Fruit fly (Drosophila melanogaster) whole organism, embryonic: ENCODE results near the gene r-l.

ENCODE experiments used
- Adf1 ChIP-seq: fragments of 200-800 bp; sonication (Bioruptor generic); IDR thresholded peaks from 2 replicates; pipeline ENCODE4 v1.3.6; 2022; ENCODE audit warnings: missing biosample characterization, missing genetic modification characterization
- B-H2 ChIP-seq: fragments of 200-800 bp; sonication (Bioruptor generic); optimal IDR thresholded peaks from 2 replicates; lab custom pipeline; 2018; ENCODE audit warnings: missing biosample characterization, mild to moderate bottlenecking, missing genetic modification characterization
- Bgb ChIP-seq: fragments of 200-800 bp; sonication (Bioruptor generic); IDR thresholded peaks from 2 replicates; pipeline ENCODE4 v1.3.6; 2022; ENCODE audit warnings: missing biosample characterization, missing genetic modification characterization; ENCODE audit not compliant: partially characterized antibody
- CG10321 ChIP-seq: fragments of 200-800 bp; sonication (Bioruptor generic); IDR thresholded peaks from 2 replicates; pipeline ENCODE4 v1.3.6; 2022; ENCODE audit warnings: missing biosample characterization, missing genetic modification characterization
- CG10543 ChIP-seq: fragments of 200-800 bp; sonication (Bioruptor generic); optimal IDR thresholded peaks from 3 replicates; lab custom pipeline; 2017; ENCODE audit warnings: missing biosample characterization, mild to moderate bottlenecking, missing genetic modification characterization, moderate library complexity
- CG1233 ChIP-seq: fragments of 200-800 bp; sonication (Bioruptor generic); optimal IDR thresholded peaks from 4 replicates; lab custom pipeline; 2018; ENCODE audit warnings: missing biosample characterization, mild to moderate bottlenecking, missing genetic modification characterization
- CG13296 ChIP-seq: fragments of 200-800 bp; sonication (Bioruptor generic); optimal IDR thresholded peaks from 3 replicates; lab custom pipeline; 2018; ENCODE audit warnings: missing biosample characterization, mild to moderate bottlenecking, missing genetic modification characterization
- CG14441 ChIP-seq: fragments of 200-800 bp; sonication (Bioruptor generic); IDR thresholded peaks from 2 replicates; pipeline ENCODE4 v1.3.6; 2022; ENCODE audit warnings: missing biosample characterization, missing genetic modification characterization
- CG14710 ChIP-seq: fragments of 200-800 bp; sonication (Bioruptor generic); optimal IDR thresholded peaks from 3 replicates; lab custom pipeline; 2019; ENCODE audit warnings: missing biosample characterization, mild to moderate bottlenecking, missing genetic modification characterization, moderate library complexity
- CG15514 ChIP-seq: fragments of 200-800 bp; sonication (Bioruptor generic); optimal IDR thresholded peaks from 3 replicates; lab custom pipeline; 2017; ENCODE audit warnings: missing biosample characterization, missing genetic modification characterization, mild to moderate bottlenecking, moderate library complexity, missing genetic modification reagents
- CG16813 ChIP-seq: fragments of 200-800 bp; sonication (Bioruptor generic); IDR thresholded peaks from 3 replicates; pipeline ENCODE4 v1.3.6; 2022; ENCODE audit warnings: missing biosample characterization, missing genetic modification characterization; ENCODE audit not compliant: partially characterized antibody
- CG17186 ChIP-seq: fragments of 200-800 bp; sonication (Bioruptor generic); optimal IDR thresholded peaks from 3 replicates; lab custom pipeline; 2017; ENCODE audit warnings: missing biosample characterization, missing genetic modification reagents, missing genetic modification characterization
- CG17385 ChIP-seq: fragments of 200-800 bp; sonication (Bioruptor generic); optimal IDR thresholded peaks from 3 replicates; lab custom pipeline; 2018; ENCODE audit warnings: missing biosample characterization, mild to moderate bottlenecking, missing genetic modification characterization
- CG30020 ChIP-seq: fragments of 200-800 bp; optimal IDR thresholded peaks from 2 replicates; lab custom pipeline; 2019; ENCODE audit warnings: missing biosample characterization, mild to moderate bottlenecking, missing genetic modification characterization, moderate library complexity
- CG31224 ChIP-seq: fragments of 200-800 bp; sonication (Bioruptor generic); IDR thresholded peaks from 2 replicates; pipeline ENCODE4 v1.3.6; 2022; ENCODE audit warnings: missing biosample characterization, missing genetic modification characterization
- CG33213 ChIP-seq: fragments of 200-800 bp; sonication (Bioruptor generic); optimal IDR thresholded peaks from 3 replicates; lab custom pipeline; 2016; ENCODE audit warnings: missing biosample characterization, missing genetic modification characterization
- CG4360 ChIP-seq: fragments of 200-800 bp; sonication (Bioruptor generic); IDR thresholded peaks from 2 replicates; pipeline ENCODE4 v1.3.6; 2022; ENCODE audit warnings: missing biosample characterization, missing genetic modification characterization
- CG5953 ChIP-seq: fragments of 200-800 bp; sonication (Bioruptor generic); IDR thresholded peaks from 2 replicates; pipeline ENCODE4 v1.3.6; 2022; ENCODE audit warnings: missing biosample characterization, missing genetic modification characterization
- CG6689 ChIP-seq: fragments of 200-800 bp; sonication (Bioruptor generic); IDR thresholded peaks from 2 replicates; pipeline ENCODE4 v1.3.6; 2022; ENCODE audit warnings: missing biosample characterization, missing genetic modification characterization
- CG6854 ChIP-seq: fragments of 200-800 bp; sonication (Bioruptor generic); optimal IDR thresholded peaks from 3 replicates; lab custom pipeline; 2017; ENCODE audit warnings: missing biosample characterization, mild to moderate bottlenecking, missing genetic modification characterization
- CG8089 ChIP-seq: fragments of 200-800 bp; sonication (Bioruptor generic); optimal IDR thresholded peaks from 3 replicates; lab custom pipeline; 2016; ENCODE audit warnings: missing biosample characterization, missing genetic modification characterization
- CG9797 ChIP-seq: fragments of 200-800 bp; sonication (Bioruptor generic); optimal IDR thresholded peaks from 3 replicates; lab custom pipeline; 2018; ENCODE audit warnings: missing biosample characterization, mild to moderate bottlenecking, missing genetic modification characterization
- Dref ChIP-seq: fragments of 200-800 bp; sonication (Bioruptor generic); IDR thresholded peaks from 2 replicates; pipeline ENCODE4 v1.3.6; 2022; ENCODE audit warnings: missing biosample characterization, missing genetic modification characterization
- Elba2 ChIP-seq: fragments of 200-800 bp; sonication (Bioruptor generic); optimal IDR thresholded peaks from 3 replicates; lab custom pipeline; 2016; ENCODE audit warnings: missing biosample characterization, missing genetic modification characterization
- HLH3B ChIP-seq: fragments of 200-800 bp; sonication (Bioruptor generic); IDR thresholded peaks from 2 replicates; pipeline ENCODE4 v1.3.6; 2022; ENCODE audit warnings: missing biosample characterization, missing genetic modification characterization
- Hand ChIP-seq: fragments of 200-800 bp; sonication (Bioruptor generic); optimal IDR thresholded peaks from 2 replicates; lab custom pipeline; 2017; ENCODE audit warnings: mild to moderate bottlenecking, missing biosample characterization, missing genetic modification reagents, missing genetic modification characterization
- Hr3 ChIP-seq: fragments of 200-800 bp; sonication (Bioruptor generic); optimal IDR thresholded peaks from 3 replicates; lab custom pipeline; 2016; ENCODE audit warnings: missing biosample characterization, missing genetic modification characterization
- MBD-R2 ChIP-seq: fragments of 200-800 bp; sonication (Bioruptor generic); IDR thresholded peaks from 2 replicates; pipeline ENCODE4 v1.3.6; 2022; ENCODE audit warnings: missing biosample characterization, missing genetic modification characterization
- Max ChIP-seq: fragments of 200-800 bp; sonication (Bioruptor generic); optimal IDR thresholded peaks from 2 replicates; lab custom pipeline; 2016; ENCODE audit warnings: missing biosample characterization, mild to moderate bottlenecking, missing genetic modification characterization
- Nf-YA ChIP-seq: fragments of 200-800 bp; sonication (Bioruptor generic); IDR thresholded peaks from 2 replicates; pipeline ENCODE4 v1.3.6; 2022; ENCODE audit warnings: missing biosample characterization, missing genetic modification characterization
- NfI ChIP-seq: fragments of 200-800 bp; sonication (Bioruptor generic); optimal IDR thresholded peaks from 3 replicates; lab custom pipeline; 2018; ENCODE audit warnings: missing biosample characterization, mild to moderate bottlenecking, missing genetic modification characterization, moderate library complexity
- Optix ChIP-seq: fragments of 200-800 bp; sonication (Bioruptor generic); IDR thresholded peaks from 3 replicates; pipeline ENCODE4 v1.3.6; 2022; ENCODE audit warnings: missing biosample characterization, missing genetic modification characterization
- Rfx ChIP-seq: fragments of 200-800 bp; sonication (Bioruptor generic); IDR thresholded peaks from 2 replicates; pipeline ENCODE4 v1.3.6; 2022; ENCODE audit warnings: missing biosample characterization, missing genetic modification characterization
- Sin3A ChIP-seq: fragments of >200 bp; optimal IDR thresholded peaks from 2 replicates; lab custom pipeline; 2018
- Usf ChIP-seq: fragments of 200-800 bp; sonication (Bioruptor generic); optimal IDR thresholded peaks from 2 replicates; lab custom pipeline; 2017; ENCODE audit warnings: missing genotype, missing biosample characterization, missing genetic modification characterization
- amos ChIP-seq: fragments of 200-800 bp; sonication (Bioruptor generic); IDR thresholded peaks from 2 replicates; pipeline ENCODE4 v1.3.6; 2022; ENCODE audit warnings: missing biosample characterization, missing genetic modification characterization; ENCODE audit not compliant: partially characterized antibody
- bcd ChIP-seq: fragments of 200-800 bp; sonication (Bioruptor generic); optimal IDR thresholded peaks from 2 replicates; lab custom pipeline; 2017; ENCODE audit warnings: missing biosample characterization, mild to moderate bottlenecking, missing genetic modification characterization
- cwo ChIP-seq: fragments of 200-800 bp; sonication (Bioruptor generic); optimal IDR thresholded peaks from 3 replicates; lab custom pipeline; 2017; ENCODE audit warnings: missing biosample characterization, missing genetic modification characterization, mild to moderate bottlenecking, moderate library complexity, missing genetic modification reagents
- fu2 ChIP-seq: fragments of 200-800 bp; sonication (Bioruptor generic); optimal IDR thresholded peaks from 2 replicates; lab custom pipeline; 2016; ENCODE audit warnings: missing biosample characterization, missing genetic modification characterization
- hb ChIP-seq: fragments of 200-800 bp; sonication (Bioruptor generic); IDR thresholded peaks from 3 replicates; pipeline ENCODE4 v1.3.6; 2022; ENCODE audit warnings: missing biosample characterization, missing genetic modification characterization; ENCODE audit not compliant: partially characterized antibody
- hkb ChIP-seq, 2 experiments: fragments of 200-800 bp in 1 of 2; fragments of >200 bp in 1 of 2; sonication (Bioruptor generic) in 1 of 2; IDR thresholded peaks in 1 of 2; optimal IDR thresholded peaks in 1 of 2; 2 replicates each; pipeline versions ENCODE4 v1.3.6 to Lab custom; 2017 to 2022; ENCODE audit warnings: missing biosample characterization in 1 of 2, missing genetic modification characterization in 1 of 2
- hth ChIP-seq: fragments of >200 bp; optimal IDR thresholded peaks from 2 replicates; lab custom pipeline; 2017; ENCODE audit warnings: inconsistent platforms
- nmo ChIP-seq: fragments of 200-800 bp; sonication (Bioruptor generic); optimal IDR thresholded peaks from 2 replicates; lab custom pipeline; 2018; ENCODE audit warnings: missing biosample characterization, mild to moderate bottlenecking, missing genetic modification characterization, moderate library complexity
- pros ChIP-seq: fragments of 200-800 bp; sonication (Bioruptor generic); optimal IDR thresholded peaks from 3 replicates; lab custom pipeline; 2019; ENCODE audit warnings: missing biosample characterization, mild to moderate bottlenecking, missing genetic modification characterization, moderate library complexity
- pzg ChIP-seq: fragments of 200-800 bp; sonication (Bioruptor generic); optimal IDR thresholded peaks from 3 replicates; lab custom pipeline; 2018; ENCODE audit warnings: missing biosample characterization, mild to moderate bottlenecking, missing genetic modification characterization, moderate library complexity
- rib ChIP-seq: fragments of 200-800 bp; sonication (Bioruptor generic); IDR thresholded peaks from 2 replicates; pipeline ENCODE4 v1.3.6; 2022; ENCODE audit warnings: missing biosample characterization, missing genetic modification characterization
- ro ChIP-seq: fragments of 200-800 bp; sonication (Bioruptor generic); IDR thresholded peaks from 2 replicates; pipeline ENCODE4 v1.3.6; 2022; ENCODE audit warnings: missing biosample characterization, missing genetic modification characterization
- sd ChIP-seq: fragments of 200-800 bp; sonication (Bioruptor generic); optimal IDR thresholded peaks from 3 replicates; lab custom pipeline; 2018; ENCODE audit warnings: missing biosample characterization, mild to moderate bottlenecking, missing genetic modification characterization, moderate library complexity
- sqz ChIP-seq: fragments of 200-800 bp; sonication (Bioruptor generic); optimal IDR thresholded peaks from 3 replicates; lab custom pipeline; 2018; ENCODE audit warnings: missing biosample characterization, mild to moderate bottlenecking, missing genetic modification characterization
- zen2 ChIP-seq: fragments of 200-800 bp; sonication (Bioruptor generic); IDR thresholded peaks from 3 replicates; pipeline ENCODE4 v1.3.6; 2022; ENCODE audit warnings: missing biosample characterization, missing genetic modification characterization; ENCODE audit not compliant: partially characterized antibody

The r-l gene

DNA sequence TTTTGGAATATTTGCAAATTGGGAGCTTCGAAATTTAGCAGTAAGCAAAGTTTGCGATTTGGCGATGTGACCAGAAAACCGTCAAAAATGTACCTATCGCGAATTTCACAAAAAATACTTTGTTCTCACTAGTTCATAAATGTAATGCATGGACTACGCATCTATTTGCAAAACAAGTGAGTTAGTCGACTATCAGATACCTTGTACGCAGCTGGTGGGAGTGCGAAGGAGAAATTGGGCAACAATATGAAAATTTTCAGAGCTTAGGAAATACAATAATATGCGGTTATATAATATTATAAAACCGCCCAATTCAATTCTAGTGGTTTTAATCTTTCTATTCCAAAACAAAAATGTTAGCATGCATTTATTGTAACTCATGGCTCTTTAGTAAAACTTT lies 45.7 kb upstream of the r-l start, which contains the start of gene Bdbt (continued):
- TF ChIP-seq Rfx (GFP tag; lab: Robert Waterston, UW) (peak; percentile 25; the same call in 1 of the 2 replicates), Adf1 (no peak), NfI (GFP tag; lab: Kevin White, UChicago) (peak; percentile 10), sd (tag; lab: Kevin White, UChicago) (no peak), CG6854 (GFP tag; lab: Kevin White, UChicago) (no peak), CG13296 (GFP tag; lab: Kevin White, UChicago) (peak; percentile 15), bcd (GFP tag; lab: Kevin White, UChicago) (peak; percentile 43), CG9797 (GFP tag; lab: Kevin White, UChicago) (peak; percentile 34), CG8089 (GFP tag; lab: Kevin White, UChicago) (no peak), CG14710 (tag; lab: Kevin White, UChicago) (peak; percentile 10), CG10543 (no peak), Hand (no peak), nmo (GFP tag; lab: Kevin White, UChicago) (peak; percentile 45), CG4360 (GFP tag; lab: Robert Waterston, UW) (no peak), hb (peak; percentile 89), Sin3A (lab: Kevin White, UChicago) (peak; percentile 6), B-H2 (GFP tag; lab: Kevin White, UChicago) (no peak), amos (GFP tag; lab: Robert Waterston, UW) (peak; percentile 68), CG10321 (GFP tag; lab: Robert Waterston, UW) (no peak), Dref (peak; percentile 9; the same call in 1 of the 2 replicates), CG1233 (peak; percentile 21), pzg (GFP tag; lab: Kevin White, UChicago) (peak; percentile 83), rib (GFP tag; lab: Robert Waterston, UW) (peak; percentile 42; the same call in 1 of the 2 replicates), ro (GFP tag; lab: Robert Waterston, UW) (no peak), HLH3B (GFP tag; lab: Robert Waterston, UW) (peak; percentile 41), CG30020 (peak; percentile 68), CG17385 (GFP tag; lab: Kevin White, UChicago) (no peak), Hr3 (GFP tag; lab: Kevin White, UChicago) (peak; percentile 28), CG15514 (GFP tag; lab: Kevin White, UChicago) (peak; percentile 81), Elba2 (GFP tag; lab: Kevin White, UChicago) (peak; percentile 40), Optix (GFP tag; lab: Robert Waterston, UW) (no peak), pros (GFP tag; lab: Kevin White, UChicago) (no peak), hth (lab: Kevin White, UChicago) (no peak), Nf-YA (no peak), CG33213 (peak; percentile 27), hkb (optimal IDR thresholded peaks at IDR 0.05; lab: Kevin White, UChicago) (no peak), hkb (GFP tag; IDR thresholded peaks at IDR 0.05; lab: Robert Waterston, UW) (peak; percentile 36; the same call in 1 of the 2 replicates), CG6689 (no peak), zen2 (GFP tag; lab: Robert Waterston, UW) (peak; percentile 63), Bgb (GFP tag; lab: Robert Waterston, UW) (peak; percentile 93), CG14441 (GFP tag; lab: Robert Waterston, UW) (peak; percentile 49; the same call in 1 of the 2 replicates), CG16813 (peak; percentile 91), fu2 (GFP tag; lab: Kevin White, UChicago) (peak; percentile 40), Usf (no peak), Max (GFP tag; lab: Kevin White, UChicago) (peak; percentile 62), CG17186 (GFP tag; lab: Kevin White, UChicago) (peak; percentile 16), CG31224 (GFP tag; lab: Robert Waterston, UW) (no peak), sqz (GFP tag; lab: Kevin White, UChicago) (no peak), MBD-R2 (GFP tag; lab: Robert Waterston, UW) (peak; percentile 82), CG5953 (GFP tag; lab: Robert Waterston, UW) (no peak), cwo (GFP tag; lab: Kevin White, UChicago) (peak; percentile 10)
